Worm (Caenorhabditis elegans): ENCODE results near the gene F19C7.4.

The F19C7.4 gene

DNA sequence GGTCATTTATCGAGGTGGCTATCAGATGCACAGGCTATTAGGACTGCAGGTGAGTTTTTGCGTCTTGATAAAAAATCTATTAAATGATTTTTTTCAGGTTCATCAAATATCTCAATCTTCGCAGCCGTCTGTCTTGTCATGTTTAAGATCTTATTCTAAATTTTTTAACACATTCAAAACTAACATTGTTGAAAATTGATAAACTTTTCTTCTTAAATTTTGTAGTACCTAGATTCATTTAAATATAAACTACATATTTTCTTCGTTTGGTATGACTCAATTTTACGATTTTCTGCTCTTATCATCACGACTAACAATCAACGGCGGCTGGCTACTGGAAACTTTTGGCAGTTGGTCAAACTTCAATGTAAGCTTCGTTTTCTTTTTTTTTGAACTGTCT is at the start of gene F19C7.4:
Gene F19C7.4, plus strand, starts transcription at position 301 of the 400 bp plus-strand sequence.
- TF ChIP-seq F33H1.4 (GFP tag; IDR thresholded peaks at IDR 0.05) (no peak), aptf-2 (GFP tag; conservative IDR thresholded peaks at IDR 0.05) (no peak), lag-1 (GFP tag; IDR thresholded peaks at IDR 0.05) (no peak), let-526 (GFP tag; IDR thresholded peaks at IDR 0.05) (no peak), die-1 (tag; optimal IDR thresholded peaks at IDR 0.05) (no peak), madf-8 (GFP tag; conservative IDR thresholded peaks at IDR 0.05) (no peak)

ce11 chrIV:4557130-4557529 is 45.5 kb upstream of the F19C7.4 start:
- TF ChIP-seq snpc-1.3 (tag; optimal IDR thresholded peaks at IDR 0.05; ENCODE audit: insufficient read depth) = no peak

DNA sequence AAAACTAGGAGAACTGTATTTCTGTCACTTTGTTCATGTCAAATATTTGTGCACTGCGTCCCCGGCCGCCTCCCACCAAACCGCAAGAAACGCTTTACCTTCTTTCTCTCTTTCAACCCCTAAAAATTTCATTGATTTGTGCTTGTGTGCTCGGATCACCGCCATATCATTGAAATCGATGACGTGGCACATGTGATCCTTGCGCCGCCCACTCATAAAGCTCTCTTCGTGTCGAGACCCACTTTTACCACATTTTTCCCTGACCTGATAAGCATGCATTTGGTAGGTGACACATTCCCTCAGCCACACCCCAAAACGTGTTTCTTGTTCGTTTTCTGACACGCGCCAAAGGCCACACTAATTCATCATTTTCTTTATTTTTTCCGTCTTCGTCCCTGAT is 44.9 kb upstream of the F19C7.4 start:
- no peak for TF ChIP-seq lsl-1 (GFP tag; optimal IDR thresholded peaks at IDR 0.05)
- no peak for TF ChIP-seq ztf-22 (GFP tag; optimal IDR thresholded peaks at IDR 0.05)
- no peak for TF ChIP-seq lin-54 (GFP tag; optimal IDR thresholded peaks at IDR 0.05)
- no peak for TF ChIP-seq ztf-18 (tag; optimal IDR thresholded peaks at IDR 0.05)
- no peak for TF ChIP-seq bed-1 (GFP tag; IDR thresholded peaks at IDR 0.05)
- no peak for TF ChIP-seq Y56A3A.18 (GFP tag; IDR thresholded peaks at IDR 0.05)
- TF ChIP-seq ceh-100 (GFP tag; IDR thresholded peaks at IDR 0.05) = no peak
- TF ChIP-seq lsy-27 (tag; optimal IDR thresholded peaks at IDR 0.05; ENCODE audit: borderline replicate concordance, insufficient read depth) = no peak
- no peak for TF ChIP-seq ceh-79 (tag; optimal IDR thresholded peaks at IDR 0.05)
- TF ChIP-seq lag-1 (GFP tag; IDR thresholded peaks at IDR 0.05) = no peak
- TF ChIP-seq Y53F4B.3 (GFP tag; IDR thresholded peaks at IDR 0.05) = no peak
- no peak for TF ChIP-seq cebp-1 (GFP tag; IDR thresholded peaks at IDR 0.05)
- TF ChIP-seq cebp-1 (tag; optimal IDR thresholded peaks at IDR 0.05) = peak; percentile 44
- TF ChIP-seq nhr-90 (tag; optimal IDR thresholded peaks at IDR 0.05) = peak; percentile 26
- peak; percentile 35; the same call in 1 of the 2 replicates for TF ChIP-seq B0336.3 (GFP tag; IDR thresholded peaks at IDR 0.05)
- peak; percentile 93 for TF ChIP-seq nhr-80 (tag; optimal IDR thresholded peaks at IDR 0.05)
- TF ChIP-seq rcor-1 (GFP tag; IDR thresholded peaks at IDR 0.05) = no peak
- TF ChIP-seq T07F8.4 (tag; optimal IDR thresholded peaks at IDR 0.05) = no peak
- TF ChIP-seq snpc-1.1 (tag; optimal IDR thresholded peaks at IDR 0.05; ENCODE audit: insufficient read depth) = no peak
- no peak for TF ChIP-seq F22D6.2 (tag; optimal IDR thresholded peaks at IDR 0.05)
- TF ChIP-seq pha-4 (tag; optimal IDR thresholded peaks at IDR 0.05) = no peak
- no peak for TF ChIP-seq hrde-1 (tag; optimal IDR thresholded peaks at IDR 0.05; ENCODE audit: borderline replicate concordance)
- TF ChIP-seq ccch-3 (GFP tag; optimal IDR thresholded peaks at IDR 0.05) = no peak
- TF ChIP-seq attf-3 (GFP tag; conservative IDR thresholded peaks at IDR 0.05) = no peak
- TF ChIP-seq madf-8 (GFP tag; conservative IDR thresholded peaks at IDR 0.05) = no peak
- no peak for TF ChIP-seq rec-8 (tag; optimal IDR thresholded peaks at IDR 0.05)
- peak; percentile 70 for TF ChIP-seq dox-1 (GFP tag; IDR thresholded peaks at IDR 0.05)
- no peak for TF ChIP-seq ztf-3 (GFP tag; optimal IDR thresholded peaks at IDR 0.05)
- TF ChIP-seq let-607 (tag; optimal IDR thresholded peaks at IDR 0.05) = peak; percentile 37 to 67
- no peak for TF ChIP-seq sea-2 (GFP tag; IDR thresholded peaks at IDR 0.05)
